Worm (Caenorhabditis elegans): ENCODE results near the gene sgo-1.
A peak's percentile ranks its signal among the peaks of the same experiment; 100 is the strongest.

sgo-1 gene

ce11 chrIV:7789521-7789949 lies 6.7 kb downstream of the sgo-1 start, which contains the start of gene imp-3 (continued):
- no peak for TF ChIP-seq ceh-16 (tag; optimal IDR thresholded peaks at IDR 0.05)

DNA sequence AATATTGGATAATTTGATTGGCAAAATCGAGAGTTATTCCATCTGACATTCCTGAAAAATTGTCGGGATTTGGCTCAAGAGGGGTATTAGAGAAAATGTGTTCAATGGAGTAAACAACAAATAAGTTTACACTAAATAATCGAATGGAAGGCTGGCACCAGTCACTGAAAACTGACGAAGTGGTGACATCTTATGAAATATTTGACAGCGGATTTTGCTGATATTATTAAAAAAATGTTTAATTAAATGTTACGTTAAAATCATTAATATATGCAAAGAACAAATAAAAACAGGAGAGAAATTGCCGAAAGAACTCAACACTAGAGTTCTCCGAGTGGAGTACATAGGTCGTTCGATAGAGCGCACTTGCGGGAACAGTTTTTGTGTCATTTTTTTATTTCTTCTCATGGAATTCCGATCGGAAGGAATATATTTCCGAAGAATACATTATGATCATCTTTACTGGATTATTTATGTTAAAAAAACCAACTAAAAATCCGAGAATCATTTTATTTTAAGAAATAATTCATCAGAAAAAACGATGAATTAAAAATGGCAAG lies 10.7 kb downstream of the sgo-1 start, which contains the start of gene tag-322:
Gene tag-322, minus strand, starts transcription at position 51 of the 560 bp plus-strand sequence.
- TF ChIP-seq nhr-25 (tag; optimal IDR thresholded peaks at IDR 0.05) (peak; percentile 9), lin-39 (tag; optimal IDR thresholded peaks at IDR 0.05) (no peak), pha-4 (tag; optimal IDR thresholded peaks at IDR 0.05) (peak; percentile 80), elt-3 (tag; optimal IDR thresholded peaks at IDR 0.05) (no peak), nhr-11 (tag; optimal IDR thresholded peaks at IDR 0.05) (no peak), nfya-1 (tag; optimal IDR thresholded peaks at IDR 0.05; ENCODE audit: insufficient read depth) (peak; percentile 67), hmg-11 (tag; optimal IDR thresholded peaks at IDR 0.05) (peak; percentile 47), ztf-4 (tag; optimal IDR thresholded peaks at IDR 0.05) (no peak), snpc-4 (tag; optimal IDR thresholded peaks at IDR 0.05) (peak; percentile 38), eor-1 (tag; optimal IDR thresholded peaks at IDR 0.05) (no peak), ceh-82 (tag; optimal IDR thresholded peaks at IDR 0.05) (no peak), elt-2 (tag; optimal IDR thresholded peaks at IDR 0.05) (peak; percentile 22), mml-1 (tag; optimal IDR thresholded peaks at IDR 0.05) (no peak), skn-1 (tag; optimal IDR thresholded peaks at IDR 0.05) (peak; percentile 40), nhr-23 (tag; optimal IDR thresholded peaks at IDR 0.05) (peak; percentile 75), lin-15B (tag; optimal IDR thresholded peaks at IDR 0.05) (peak; percentile 84), jun-1 (tag; optimal IDR thresholded peaks at IDR 0.05) (peak; percentile 1), R02D3.7 (tag; optimal IDR thresholded peaks at IDR 0.05) (peak; percentile 55), nhr-43 (tag; optimal IDR thresholded peaks at IDR 0.05; ENCODE audit: poor library complexity, severe bottlenecking) (peak; percentile 35), pqm-1 (tag; optimal IDR thresholded peaks at IDR 0.05) (peak; percentile 47), ceh-28 (tag; optimal IDR thresholded peaks at IDR 0.05) (peak; percentile 3), daf-12 (tag; optimal IDR thresholded peaks at IDR 0.05) (no peak), egl-5 (tag; optimal IDR thresholded peaks at IDR 0.05) (peak; percentile 22), lsy-12 (tag; optimal IDR thresholded peaks at IDR 0.05) (peak; percentile 17), aly-2 (tag; optimal IDR thresholded peaks at IDR 0.05) (no peak), ama-1 (optimal IDR thresholded peaks at IDR 0.05) (no peak)

DNA sequence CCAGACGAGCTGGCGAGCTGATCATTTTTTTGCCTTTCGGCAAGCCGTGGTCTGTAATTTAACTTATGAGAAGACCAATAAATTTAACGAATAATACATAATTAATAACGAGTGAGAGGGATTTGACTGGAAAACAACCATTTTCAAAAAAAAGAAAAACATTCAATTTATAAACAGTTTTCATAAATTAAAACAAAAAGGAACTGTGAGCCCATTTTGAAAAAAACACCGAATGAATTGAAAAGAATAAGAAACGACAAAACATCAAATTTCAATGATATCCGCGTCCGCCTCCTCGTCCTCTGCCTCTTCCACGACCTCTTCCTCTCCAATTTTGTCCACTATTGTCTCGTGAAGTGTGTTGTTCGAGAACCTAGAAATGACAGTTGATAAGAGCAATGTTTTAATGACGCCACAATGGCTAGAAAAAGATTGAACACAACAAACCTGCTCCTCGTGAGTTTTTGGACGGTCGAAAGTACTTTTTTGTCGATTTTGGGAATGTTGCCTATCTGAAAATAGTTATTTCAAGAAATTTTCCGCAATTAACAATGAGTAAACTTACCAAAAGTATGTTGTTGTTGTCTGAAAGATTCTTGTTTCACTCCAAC lies 12.4 kb downstream of the sgo-1 start, which contains the start of gene tag-321:
Gene tag-321, minus strand, starts transcription at position 51 of the 611 bp plus-strand sequence.
- TF ChIP-seq ceh-82 (tag; optimal IDR thresholded peaks at IDR 0.05) = no peak
- TF ChIP-seq elt-2 (tag; optimal IDR thresholded peaks at IDR 0.05) = peak; percentile 68
- TF ChIP-seq jun-1 (tag; optimal IDR thresholded peaks at IDR 0.05) = peak; percentile 6

DNA sequence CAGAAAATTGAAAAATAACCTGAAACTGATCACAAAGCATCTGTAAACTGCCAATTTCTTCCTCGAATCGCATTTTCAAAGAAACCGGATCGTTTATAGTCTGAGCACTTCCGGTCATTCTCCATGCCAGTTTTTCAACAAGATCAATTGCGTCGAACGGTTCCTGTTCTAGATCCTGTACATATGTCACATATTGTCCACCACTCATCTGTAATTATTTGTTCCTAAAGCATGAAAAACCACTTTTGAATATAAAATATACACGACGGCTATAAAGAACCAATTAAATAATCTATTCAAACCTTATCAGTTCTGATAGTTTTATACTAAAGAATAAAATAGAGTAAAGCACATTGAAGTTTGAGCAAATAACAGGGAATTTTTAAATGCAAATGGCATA lies 14.0 kb downstream of the sgo-1 start, which contains the start of gene sec-10:
Gene sec-10, minus strand, starts transcription at position 208 of the 400 bp plus-strand sequence.
- TF ChIP-seq elt-3 (tag; optimal IDR thresholded peaks at IDR 0.05) = no peak
- TF ChIP-seq nhr-11 (tag; optimal IDR thresholded peaks at IDR 0.05) = no peak
- no peak for TF ChIP-seq elt-1 (tag; optimal IDR thresholded peaks at IDR 0.05)
- TF ChIP-seq nhr-23 (tag; optimal IDR thresholded peaks at IDR 0.05) = no peak
- no peak for TF ChIP-seq ama-1 (optimal IDR thresholded peaks at IDR 0.05)
- TF ChIP-seq zag-1 (tag; optimal IDR thresholded peaks at IDR 0.05) = no peak
- TF ChIP-seq jun-1 (tag; optimal IDR thresholded peaks at IDR 0.05) = no peak
- no peak for TF ChIP-seq mdl-1 (tag; optimal IDR thresholded peaks at IDR 0.05)
- TF ChIP-seq pha-4 (tag; optimal IDR thresholded peaks at IDR 0.05) = peak; percentile 18
- no peak for TF ChIP-seq ztf-11 (tag; optimal IDR thresholded peaks at IDR 0.05)
- no peak for TF ChIP-seq nhr-25 (tag; optimal IDR thresholded peaks at IDR 0.05)
- peak; percentile 40 for TF ChIP-seq elt-2 (tag; optimal IDR thresholded peaks at IDR 0.05)
- TF ChIP-seq nhr-77 (tag; optimal IDR thresholded peaks at IDR 0.05) = no peak
- no peak for TF ChIP-seq pqm-1 (tag; optimal IDR thresholded peaks at IDR 0.05)
- TF ChIP-seq snpc-4 (tag; optimal IDR thresholded peaks at IDR 0.05) = no peak

DNA sequence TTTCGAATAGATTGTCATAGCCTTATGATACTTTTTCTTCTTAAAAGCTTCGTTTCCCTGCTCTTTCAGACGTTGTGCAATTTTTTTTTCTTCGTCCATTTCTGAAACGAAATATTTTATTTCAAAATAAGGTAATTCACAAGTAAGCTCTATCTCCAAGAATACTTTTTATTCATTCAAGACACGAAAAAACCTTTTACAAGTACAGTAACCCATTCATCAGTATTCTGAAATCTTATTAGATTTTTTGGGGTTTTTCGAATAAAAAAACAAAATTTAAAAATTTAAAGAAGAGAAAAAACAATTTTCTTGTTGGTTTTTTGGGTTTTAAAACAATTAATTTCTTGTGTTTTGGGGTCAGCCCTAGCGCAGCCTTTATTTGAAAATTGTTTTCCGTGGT lies 17.4 kb downstream of the sgo-1 start, which contains the start of gene rpap-3:
Gene rpap-3, minus strand, starts transcription at position 101 of the 400 bp plus-strand sequence.
- TF ChIP-seq nhr-67 (tag; optimal IDR thresholded peaks at IDR 0.05) (no peak), elt-2 (tag; optimal IDR thresholded peaks at IDR 0.05) (no peak), nfya-1 (tag; optimal IDR thresholded peaks at IDR 0.05; ENCODE audit: insufficient read depth) (no peak), ama-1 (optimal IDR thresholded peaks at IDR 0.05) (no peak), mdl-1 (tag; optimal IDR thresholded peaks at IDR 0.05) (no peak), ztf-4 (tag; optimal IDR thresholded peaks at IDR 0.05) (no peak), daf-12 (tag; optimal IDR thresholded peaks at IDR 0.05) (no peak), skn-1 (tag; optimal IDR thresholded peaks at IDR 0.05) (no peak), nhr-43 (tag; optimal IDR thresholded peaks at IDR 0.05; ENCODE audit: poor library complexity, severe bottlenecking) (no peak)

All from whole organism, L3 larva.